Fruit fly (Drosophila melanogaster) whole organism, wandering third instar larva: ENCODE data around the gene I-t.
A peak's percentile ranks its signal among the peaks of the same experiment; 100 is the strongest.

ENCODE experiments used
- Abd-B ChIP-seq: fragments of >200 bp; optimal IDR thresholded peaks from 2 replicates; lab custom pipeline; 2017; ENCODE audit warnings: missing biosample characterization, missing genetic modification characterization
- CG32264 ChIP-seq: fragments of 200-800 bp; sonication (Bioruptor generic); optimal IDR thresholded peaks from 2 replicates; lab custom pipeline; 2016; ENCODE audit warnings: missing biosample characterization, missing genetic modification characterization
- CG9705 ChIP-seq: fragments of 200-800 bp; sonication (Bioruptor generic); optimal IDR thresholded peaks from 2 replicates; lab custom pipeline; 2018; ENCODE audit warnings: missing biosample characterization, mild to moderate bottlenecking, missing genetic modification characterization
- CrebA ChIP-seq: fragments of 200-800 bp; sonication (Bioruptor generic); optimal IDR thresholded peaks from 2 replicates; lab custom pipeline; 2016; ENCODE audit warnings: missing biosample characterization, mild to moderate bottlenecking, missing genetic modification characterization, borderline replicate concordance
- Dfd ChIP-seq: fragments of >200 bp; optimal IDR thresholded peaks from 2 replicates; lab custom pipeline; 2017; ENCODE audit warnings: missing biosample characterization, missing genetic modification characterization
- Dif ChIP-seq: fragments of 200-275, 200-300 bp; sonication (Bioruptor generic); optimal IDR thresholded peaks from 2 replicates; lab custom pipeline; 2018; ENCODE audit warnings: missing biosample characterization, missing genetic modification characterization; ENCODE audit not compliant: partially characterized antibody
- GATAd ChIP-seq: sonication (Bioruptor generic); optimal IDR thresholded peaks from 2 replicates; lab custom pipeline; 2016; ENCODE audit warnings: missing biosample characterization, missing genetic modification characterization
- Hnf4 ChIP-seq: fragments of 200-800 bp; sonication (Bioruptor generic); optimal IDR thresholded peaks from 2 replicates; lab custom pipeline; 2016; ENCODE audit warnings: missing biosample characterization, mild to moderate bottlenecking, missing genetic modification characterization
- Hr78 ChIP-seq: fragments of >200 bp; optimal IDR thresholded peaks from 2 replicates; lab custom pipeline; 2017; ENCODE audit warnings: missing biosample characterization, missing genetic modification characterization
- Hr83 ChIP-seq: fragments of 200-300 bp; sonication (Bioruptor generic); optimal IDR thresholded peaks from 2 replicates; lab custom pipeline; 2016; ENCODE audit warnings: missing biosample characterization, mild to moderate bottlenecking, missing genetic modification characterization, moderate library complexity; ENCODE audit not compliant: poor library complexity, severe bottlenecking
- Jra ChIP-seq: sonication (Bioruptor generic); optimal IDR thresholded peaks from 2 replicates; lab custom pipeline; 2016; ENCODE audit warnings: missing biosample characterization, missing genetic modification characterization
- Mio ChIP-seq: sonication (Bioruptor generic); optimal IDR thresholded peaks from 2 replicates; lab custom pipeline; 2016; ENCODE audit warnings: missing biosample characterization, missing genetic modification characterization
- Myc ChIP-seq: fragments of >200 bp; optimal IDR thresholded peaks from 2 replicates; lab custom pipeline; 2017
- OdsH ChIP-seq: fragments of 200-800 bp; sonication (Bioruptor generic); optimal IDR thresholded peaks from 2 replicates; lab custom pipeline; 2016; ENCODE audit warnings: missing biosample characterization, mild to moderate bottlenecking, missing genetic modification characterization
- Rel ChIP-seq, 2 experiments: fragments of 200-800 bp; sonication (Bioruptor generic) in 1 of 2; optimal IDR thresholded peaks; 2 replicates in 1 of 2; 3 replicates in 1 of 2; lab custom pipeline; 2016 to 2019; ENCODE audit warnings: mild to moderate bottlenecking in 2 of 2, missing biosample characterization in 2 of 2, missing genetic modification characterization in 2 of 2, moderate library complexity in 1 of 2
- Sp1 ChIP-seq: fragments of 200-800 bp; sonication (Bioruptor generic); optimal IDR thresholded peaks from 3 replicates; lab custom pipeline; 2019; ENCODE audit warnings: missing biosample characterization, mild to moderate bottlenecking, missing genetic modification characterization, moderate library complexity
- Vsx2 ChIP-seq: fragments of 200-300, 225-300 bp; sonication (Bioruptor generic); optimal IDR thresholded peaks from 2 replicates; lab custom pipeline; 2018; ENCODE audit warnings: missing biosample characterization, missing genetic modification characterization; ENCODE audit not compliant: partially characterized antibody
- brk ChIP-seq: fragments of 200-800 bp; sonication (Bioruptor generic); optimal IDR thresholded peaks from 2 replicates; lab custom pipeline; 2016; ENCODE audit warnings: missing biosample characterization, mild to moderate bottlenecking, missing genetic modification characterization
- dl ChIP-seq, 2 experiments: fragments of 175-275, 200-275 bp in 1 of 2; fragments of 200-275 bp in 1 of 2; sonication (Bioruptor generic); optimal IDR thresholded peaks; lab custom pipeline; 2018; ENCODE audit warnings: mild to moderate bottlenecking in 2 of 2, missing biosample characterization in 2 of 2, missing genetic modification characterization in 2 of 2, moderate library complexity in 2 of 2; ENCODE audit not compliant: partially characterized antibody in 2 of 2, insufficient read depth in 1 of 2
- dmrt93B ChIP-seq: fragments of 200-800 bp; sonication (Bioruptor generic); optimal IDR thresholded peaks from 2 replicates; lab custom pipeline; 2018; ENCODE audit warnings: missing biosample characterization, mild to moderate bottlenecking, missing genetic modification characterization
- dsf ChIP-seq: sonication (Bioruptor generic); optimal IDR thresholded peaks from 2 replicates; lab custom pipeline; 2016; ENCODE audit warnings: missing biosample characterization, missing genetic modification characterization, borderline replicate concordance
- ey ChIP-seq: fragments of 200-800 bp; sonication (Bioruptor generic); optimal IDR thresholded peaks from 2 replicates; lab custom pipeline; 2016; ENCODE audit warnings: missing biosample characterization, missing genetic modification characterization
- foxo ChIP-seq, 2 experiments: fragments of 200-800 bp; sonication (Bioruptor generic); optimal IDR thresholded peaks; 2 replicates in 1 of 2; 3 replicates in 1 of 2; lab custom pipeline; 2016 to 2017; ENCODE audit warnings: missing biosample characterization in 2 of 2, missing genetic modification characterization in 2 of 2
- fru ChIP-seq: fragments of 200-800 bp; sonication (Bioruptor generic); optimal IDR thresholded peaks from 3 replicates; lab custom pipeline; 2016; ENCODE audit warnings: missing biosample characterization, mild to moderate bottlenecking, missing genetic modification characterization
- jim ChIP-seq: fragments of 175-275, 200-325 bp; sonication (Bioruptor generic); optimal IDR thresholded peaks from 2 replicates; lab custom pipeline; 2016; ENCODE audit warnings: missing biosample characterization, mild to moderate bottlenecking, missing genetic modification characterization
- rgr ChIP-seq: fragments of 200-800 bp; sonication (Bioruptor generic); optimal IDR thresholded peaks from 3 replicates; lab custom pipeline; 2016; ENCODE audit warnings: missing biosample characterization, mild to moderate bottlenecking, missing genetic modification characterization
- sage ChIP-seq: fragments of 200-800 bp; sonication (Bioruptor generic); optimal IDR thresholded peaks from 2 replicates; lab custom pipeline; 2016; ENCODE audit warnings: missing biosample characterization, mild to moderate bottlenecking, missing genetic modification characterization
- sv ChIP-seq: fragments of 200-800 bp; sonication (Bioruptor generic); optimal IDR thresholded peaks from 3 replicates; lab custom pipeline; 2016; ENCODE audit warnings: missing biosample characterization, missing genetic modification characterization
- tai ChIP-seq: sonication (Bioruptor generic); optimal IDR thresholded peaks from 2 replicates; lab custom pipeline; 2016; ENCODE audit warnings: missing biosample characterization, missing genetic modification characterization
- usp ChIP-seq: fragments of >200 bp; optimal IDR thresholded peaks from 2 replicates; lab custom pipeline; 2017; ENCODE audit warnings: missing biosample characterization, missing genetic modification characterization
- woc ChIP-seq: sonication (Bioruptor generic); optimal IDR thresholded peaks from 2 replicates; lab custom pipeline; 2016; ENCODE audit warnings: missing biosample characterization, mild to moderate bottlenecking, missing genetic modification characterization

The I-t gene

DNA sequence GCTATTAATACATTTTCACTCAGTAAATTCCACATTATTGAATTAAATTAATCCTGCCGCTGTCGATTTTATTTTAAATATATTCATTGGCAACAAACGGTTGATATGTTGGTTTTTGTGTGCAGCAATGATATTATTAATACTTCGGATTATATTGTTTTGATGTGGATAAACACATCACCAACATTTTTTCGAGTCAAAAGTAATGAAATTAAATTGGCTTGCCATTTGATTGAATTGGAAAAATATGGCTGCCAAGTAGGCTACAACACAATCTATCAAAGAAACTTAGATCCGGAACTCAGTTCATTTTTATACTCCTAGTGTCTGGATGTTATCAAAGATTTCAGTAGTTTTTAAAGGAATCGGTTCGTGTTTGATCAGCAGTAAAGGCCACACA lies 3.5 kb upstream of the I-t start, which contains the start of gene CG14718:
Gene CG14718, plus strand, starts transcription at position 301 of the 400 bp plus-strand sequence.
- TF ChIP-seq Dfd (GFP tag; lab: Kevin White, UChicago) (no peak), Rel (GFP tag; optimal IDR thresholded peaks at IDR 0.05; lab: Kevin White, UChicago) (no peak), Rel (tag; optimal IDR thresholded peaks at IDR 0.05; lab: Kevin White, UChicago) (no peak), woc (GFP tag; lab: Kevin White, UChicago) (no peak), fru (GFP tag; lab: Kevin White, UChicago) (no peak), jim (no peak), ey (GFP tag; lab: Kevin White, UChicago) (no peak), Hr78 (GFP tag; lab: Kevin White, UChicago) (no peak), dl (GFP tag; optimal IDR thresholded peaks at IDR 0.05; lab: Kevin White, UChicago; ENCODE audit: insufficient read depth in 1 of 2, partially characterized antibody in 2 of 2) (no peak), usp (GFP tag; lab: Kevin White, UChicago) (no peak), Abd-B (GFP tag; lab: Kevin White, UChicago) (no peak), tai (GFP tag; lab: Kevin White, UChicago) (no peak), Vsx2 (GFP tag; lab: Kevin White, UChicago) (no peak), Dif (GFP tag; lab: Kevin White, UChicago) (no peak), Hr83 (GFP tag; lab: Kevin White, UChicago) (no peak), sv (GFP tag; lab: Kevin White, UChicago) (no peak), dsf (GFP tag; lab: Kevin White, UChicago) (no peak)

DNA sequence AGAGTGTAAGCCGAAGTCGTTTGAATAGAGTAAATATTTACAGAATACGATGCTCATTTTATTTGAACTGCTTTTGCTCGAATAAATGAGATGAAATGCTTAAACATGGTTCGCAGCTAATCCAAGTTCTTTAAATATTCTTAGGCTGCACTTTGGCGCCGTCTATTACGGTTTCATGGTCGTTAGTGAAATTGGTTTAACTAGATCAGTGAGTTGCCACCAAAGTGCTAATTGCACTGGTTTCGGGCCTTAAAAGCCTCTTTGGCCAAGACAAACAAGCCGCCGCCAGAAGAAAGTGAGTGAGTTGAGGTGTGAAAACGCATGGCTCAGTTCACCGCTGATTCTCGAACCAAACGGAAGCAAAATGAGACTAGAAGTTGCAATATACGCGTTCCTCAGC lies 7.5 kb downstream of the I-t start, which contains the start of gene CG14720:
Gene CG14720, plus strand, starts transcription at position 301 of the 400 bp plus-strand sequence.
- TF ChIP-seq Jra (no peak), usp (GFP tag; lab: Kevin White, UChicago) (no peak), OdsH (no peak), Dfd (GFP tag; lab: Kevin White, UChicago) (no peak), CG9705 (no peak), Hnf4 (GFP tag; lab: Kevin White, UChicago) (no peak), GATAd (GFP tag; lab: Kevin White, UChicago) (no peak), Rel (GFP tag; optimal IDR thresholded peaks at IDR 0.05; lab: Kevin White, UChicago) (no peak), Rel (tag; optimal IDR thresholded peaks at IDR 0.05; lab: Kevin White, UChicago) (no peak)
- TF ChIP-seq, all 38 proteins: peak for 0

DNA sequence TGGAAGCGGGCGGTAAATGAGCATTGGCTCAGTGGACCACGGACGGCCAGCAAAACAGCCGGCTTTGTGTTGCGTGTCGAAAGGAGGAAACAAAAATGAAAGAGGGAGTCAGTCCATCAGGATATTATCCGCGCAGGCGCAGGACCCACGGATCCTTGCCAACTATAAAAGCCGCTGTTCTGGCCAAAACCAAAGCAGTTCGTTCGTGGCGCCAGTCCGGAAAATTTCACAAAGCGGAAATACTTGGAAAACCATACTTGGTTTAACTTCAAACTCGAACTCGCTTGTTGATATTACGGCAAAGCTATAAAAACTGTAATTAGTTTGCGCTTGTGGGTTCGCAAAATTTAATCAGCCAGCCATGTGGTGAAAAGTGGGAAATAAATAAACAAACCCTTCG lies 17.8 kb downstream of the I-t start, which contains the start of gene CG12594:
Gene CG12594, plus strand, starts transcription at position 142 of the 400 bp plus-strand sequence.
- TF ChIP-seq sage (no peak), CG32264 (no peak), fru (GFP tag; lab: Kevin White, UChicago) (no peak), rgr (GFP tag; lab: Kevin White, UChicago) (no peak), usp (GFP tag; lab: Kevin White, UChicago) (no peak), CrebA (GFP tag; lab: Kevin White, UChicago) (no peak), OdsH (no peak), Hnf4 (GFP tag; lab: Kevin White, UChicago) (no peak), Mio (GFP tag; lab: Kevin White, UChicago) (no peak), Hr78 (GFP tag; lab: Kevin White, UChicago) (no peak), foxo (GFP tag; optimal IDR thresholded peaks at IDR 0.05; lab: Kevin White, UChicago) (no peak), Dfd (GFP tag; lab: Kevin White, UChicago) (no peak), Abd-B (GFP tag; lab: Kevin White, UChicago) (no peak), Dif (GFP tag; lab: Kevin White, UChicago) (no peak)

DNA sequence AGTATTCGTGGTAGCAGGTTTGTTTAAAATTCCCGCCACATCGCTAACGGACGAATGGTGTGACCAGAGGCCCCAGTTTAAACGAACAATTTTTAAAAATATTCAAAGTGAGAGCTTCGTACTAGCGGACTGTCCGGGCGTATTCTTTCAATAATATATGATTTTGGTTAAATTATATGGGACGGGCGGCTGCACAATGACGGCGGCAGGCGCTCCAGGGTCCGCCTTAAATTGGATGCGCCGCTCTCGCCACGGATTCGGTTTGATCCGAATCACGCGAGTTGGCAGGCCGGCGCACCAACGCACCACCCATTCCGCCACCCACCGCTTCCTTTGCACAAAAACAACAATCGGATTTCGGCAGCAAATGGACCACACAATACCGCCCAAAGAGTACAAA lies 31.5 kb downstream of the I-t start, which contains the start of gene CG14721:
Gene CG14721, plus strand, starts transcription at position 111 of the 400 bp plus-strand sequence.
- TF ChIP-seq ey (GFP tag; lab: Kevin White, UChicago) (peak; percentile 6), fru (GFP tag; lab: Kevin White, UChicago) (no peak)

DNA sequence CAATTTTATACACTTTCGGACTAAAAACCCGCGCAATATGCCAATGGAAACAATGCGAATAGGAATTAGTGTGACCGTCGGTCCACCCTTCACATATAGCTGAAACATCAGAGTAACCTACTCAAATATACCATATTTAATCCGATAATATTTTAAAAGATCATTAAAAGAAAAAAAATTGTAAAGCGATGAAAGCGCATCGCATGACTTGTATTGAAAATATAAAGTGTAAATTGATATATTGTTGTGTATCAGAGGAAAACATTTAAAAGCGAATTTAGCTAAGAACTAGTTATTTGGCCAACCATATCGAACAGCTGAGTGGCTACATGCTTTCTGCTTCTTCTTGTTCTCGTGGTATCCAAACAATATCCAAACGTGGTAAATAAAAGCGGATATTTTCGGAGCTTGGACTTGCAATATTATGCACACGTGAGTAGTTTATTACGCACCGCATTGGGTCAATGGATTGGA lies 37.9 kb downstream of the I-t start, which contains the start of the genes Blm and CG14722:
Gene Blm, minus strand, starts transcription at position 54 of the 474 bp plus-strand sequence.
Gene CG14722, plus strand, starts transcription at position 161 of the 474 bp plus-strand sequence.
- TF ChIP-seq brk (GFP tag; lab: Kevin White, UChicago): no peak
- TF ChIP-seq foxo (GFP tag; optimal IDR thresholded peaks at IDR 0.05; lab: Kevin White, UChicago): no peak
- no peak for TF ChIP-seq Hr78 (GFP tag; lab: Kevin White, UChicago)
- no peak for TF ChIP-seq dmrt93B
- TF ChIP-seq OdsH: no peak
- no peak for TF ChIP-seq Sp1
- TF ChIP-seq jim: no peak
- TF ChIP-seq sage: no peak
- TF ChIP-seq tai (GFP tag; lab: Kevin White, UChicago): no peak
- TF ChIP-seq Jra: no peak
- TF ChIP-seq Rel (GFP tag; optimal IDR thresholded peaks at IDR 0.05; lab: Kevin White, UChicago): no peak
- peak; percentile 1 for TF ChIP-seq Rel (tag; optimal IDR thresholded peaks at IDR 0.05; lab: Kevin White, UChicago)
- no peak for TF ChIP-seq CG32264
- no peak for TF ChIP-seq Vsx2 (GFP tag; lab: Kevin White, UChicago)
- no peak for TF ChIP-seq rgr (GFP tag; lab: Kevin White, UChicago)
- peak; percentile 73 for TF ChIP-seq Myc (lab: Kevin White, UChicago)
